Fruit fly (Drosophila melanogaster) S2 (cell line): ENCODE data around the gene CG17646.

Experiments
- CG8478 ChIP-seq: fragments of >200 bp; optimal IDR thresholded peaks from 2 replicates; lab custom pipeline; 2018
- CTCF ChIP-seq, 2 experiments: fragments of >200 bp; optimal IDR thresholded peaks; 2 replicates each; lab custom pipeline; 2018

dm6 chr2L:1724592-1724940, 7.8 kb upstream of the CG17646 start:
- TF ChIP-seq CG8478 (no peak), CTCF (optimal IDR thresholded peaks at IDR 0.05; lab: Kevin White, UChicago) (no peak)
